Fruit fly (Drosophila melanogaster): ENCODE results near the gene TM9SF2.

dm6 chr2L:20758188-20758846 is 24.2 kb upstream of the TM9SF2 start:
- TF ChIP-seq CG34367 (tag; optimal IDR thresholded peaks at IDR 0.05), result no peak
- peak; percentile 44 for TF ChIP-seq CG8301 (tag; optimal IDR thresholded peaks at IDR 0.05)
- TF ChIP-seq CG17806 (tag; optimal IDR thresholded peaks at IDR 0.05), result no peak
- TF ChIP-seq gl (tag; optimal IDR thresholded peaks at IDR 0.05), result no peak
- no peak for TF ChIP-seq CG8159 (tag; optimal IDR thresholded peaks at IDR 0.05)
- no peak for TF ChIP-seq Pif1A (GFP tag; optimal IDR thresholded peaks at IDR 0.05)
- TF ChIP-seq CG14655 (GFP tag; optimal IDR thresholded peaks at IDR 0.05), result no peak
- no peak for TF ChIP-seq CG9948 (tag; optimal IDR thresholded peaks at IDR 0.05)
- TF ChIP-seq Pif1B (GFP tag; optimal IDR thresholded peaks at IDR 0.05), result no peak
